Fruit fly (Drosophila melanogaster) whole organism, embryonic: ENCODE measurements around the gene CG13360.

ENCODE experiments used
- CG10209 ChIP-seq: fragments of 200-800 bp; sonication (Bioruptor generic); optimal IDR thresholded peaks from 3 replicates; lab custom pipeline; 2017; ENCODE audit warnings: missing biosample characterization, mild to moderate bottlenecking, missing genetic modification characterization, missing genetic modification reagents
- CG10267 ChIP-seq: fragments of 200-800 bp; sonication (Bioruptor generic); optimal IDR thresholded peaks from 2 replicates; lab custom pipeline; 2018; ENCODE audit warnings: missing biosample characterization, mild to moderate bottlenecking, missing genetic modification characterization, moderate library complexity
- CG10654 ChIP-seq: fragments of 200-800 bp; sonication (Bioruptor generic); optimal IDR thresholded peaks from 2 replicates; lab custom pipeline; 2016; ENCODE audit warnings: missing biosample characterization, missing genetic modification characterization
- CG11093 ChIP-seq: fragments of 200-800 bp; sonication (Bioruptor generic); IDR thresholded peaks from 3 replicates; pipeline ENCODE4 v1.3.6; 2022; ENCODE audit warnings: missing biosample characterization, missing genetic modification characterization
- CG12391 ChIP-seq: fragments of 200-800 bp; sonication (Bioruptor generic); optimal IDR thresholded peaks from 3 replicates; lab custom pipeline; 2018; ENCODE audit warnings: missing biosample characterization, mild to moderate bottlenecking, missing genetic modification characterization, moderate library complexity
- CG12659 ChIP-seq: fragments of 200-800 bp; sonication (Bioruptor generic); optimal IDR thresholded peaks from 3 replicates; lab custom pipeline; 2017; ENCODE audit warnings: mild to moderate bottlenecking, missing biosample characterization, missing genetic modification reagents, missing genetic modification characterization
- CG14050 ChIP-seq: fragments of 200-800 bp; sonication (Bioruptor generic); IDR thresholded peaks from 3 replicates; pipeline ENCODE4 v1.3.6; 2022; ENCODE audit warnings: missing biosample characterization, missing genetic modification characterization
- CG1603 ChIP-seq: fragments of 200-800 bp; sonication (Bioruptor generic); optimal IDR thresholded peaks from 2 replicates; lab custom pipeline; 2019; ENCODE audit warnings: missing biosample characterization, mild to moderate bottlenecking, missing genetic modification characterization, moderate library complexity
- CG30403 ChIP-seq: fragments of 200-800 bp; sonication (Bioruptor generic); optimal IDR thresholded peaks from 3 replicates; lab custom pipeline; 2016; ENCODE audit warnings: missing biosample characterization, missing genetic modification characterization
- CG3065 ChIP-seq: fragments of 200-800 bp; sonication (Bioruptor generic); optimal IDR thresholded peaks from 2 replicates; lab custom pipeline; 2016; ENCODE audit warnings: missing biosample characterization, missing genetic modification characterization
- CG33213 ChIP-seq: fragments of 200-800 bp; sonication (Bioruptor generic); optimal IDR thresholded peaks from 3 replicates; lab custom pipeline; 2016; ENCODE audit warnings: missing biosample characterization, missing genetic modification characterization
- CG34422 ChIP-seq: fragments of 200-800 bp; sonication (Bioruptor generic); IDR thresholded peaks from 3 replicates; pipeline ENCODE4 v1.3.6; 2022; ENCODE audit warnings: missing biosample characterization, missing genetic modification characterization
- CG4404 ChIP-seq: fragments of 200-800 bp; sonication (Bioruptor generic); IDR thresholded peaks from 2 replicates; pipeline ENCODE4 v1.3.6; 2022; ENCODE audit warnings: missing biosample characterization, missing genetic modification characterization
- CG4424 ChIP-seq: fragments of 200-800 bp; sonication (Bioruptor generic); optimal IDR thresholded peaks from 3 replicates; lab custom pipeline; 2016; ENCODE audit warnings: missing biosample characterization, missing genetic modification characterization
- CG7786 ChIP-seq: fragments of 200-800 bp; sonication (Bioruptor generic); optimal IDR thresholded peaks from 2 replicates; lab custom pipeline; 2016; ENCODE audit warnings: missing biosample characterization, missing genetic modification characterization
- CG7839 ChIP-seq: fragments of 200-800 bp; sonication (Bioruptor generic); optimal IDR thresholded peaks from 3 replicates; lab custom pipeline; 2018; ENCODE audit warnings: missing biosample characterization, mild to moderate bottlenecking, missing genetic modification characterization, moderate library complexity
- Doc3 ChIP-seq: fragments of 200-800 bp; sonication (Bioruptor generic); IDR thresholded peaks from 3 replicates; pipeline ENCODE4 v1.3.6; 2022; ENCODE audit warnings: missing biosample characterization, missing genetic modification characterization; ENCODE audit not compliant: partially characterized antibody
- Dp ChIP-seq: fragments of 200-800 bp; sonication (Bioruptor generic); optimal IDR thresholded peaks from 2 replicates; lab custom pipeline; 2018; ENCODE audit warnings: missing biosample characterization, mild to moderate bottlenecking, missing genetic modification characterization, moderate library complexity
- Elba2 ChIP-seq: fragments of 200-800 bp; sonication (Bioruptor generic); optimal IDR thresholded peaks from 3 replicates; lab custom pipeline; 2016; ENCODE audit warnings: missing biosample characterization, missing genetic modification characterization
- Gug ChIP-seq: fragments of 200-800 bp; sonication (Bioruptor generic); IDR thresholded peaks from 4 replicates; pipeline ENCODE4 v1.3.6; 2022; ENCODE audit warnings: missing biosample characterization, missing genetic modification characterization
- Hmx ChIP-seq: fragments of 200-800 bp; sonication (Bioruptor generic); optimal IDR thresholded peaks from 2 replicates; lab custom pipeline; 2016; ENCODE audit warnings: missing biosample characterization, missing genetic modification characterization
- Hsf ChIP-seq: fragments of 200-800 bp; sonication (Bioruptor generic); optimal IDR thresholded peaks from 3 replicates; lab custom pipeline; 2016; ENCODE audit warnings: missing biosample characterization, missing genetic modification characterization
- Kr ChIP-seq: fragments of 200-800 bp; sonication (Bioruptor generic); optimal IDR thresholded peaks from 2 replicates; lab custom pipeline; 2017; ENCODE audit warnings: missing biosample characterization, mild to moderate bottlenecking, missing genetic modification characterization
- Oli ChIP-seq: fragments of 200-800 bp; sonication (Bioruptor generic); optimal IDR thresholded peaks from 2 replicates; lab custom pipeline; 2018; ENCODE audit warnings: missing biosample characterization, mild to moderate bottlenecking, missing genetic modification characterization, moderate library complexity
- Pdp1 ChIP-seq, 2 experiments: fragments of 200-800 bp; sonication (Bioruptor generic); optimal IDR thresholded peaks; 3 replicates each; lab custom pipeline; 2016; ENCODE audit warnings: missing biosample characterization in 2 of 2, missing genetic modification characterization in 2 of 2, mild to moderate bottlenecking in 1 of 2, moderate library complexity in 1 of 2
- Side ChIP-seq: fragments of 200-800 bp; sonication (Bioruptor generic); optimal IDR thresholded peaks from 2 replicates; lab custom pipeline; 2016; ENCODE audit warnings: missing biosample characterization, missing genetic modification characterization
- Spps ChIP-seq: fragments of 200-800 bp; sonication (Bioruptor generic); optimal IDR thresholded peaks from 2 replicates; lab custom pipeline; 2018; ENCODE audit warnings: missing biosample characterization, mild to moderate bottlenecking, missing genetic modification characterization
- ato ChIP-seq: fragments of 200-800 bp; sonication (Bioruptor generic); IDR thresholded peaks from 2 replicates; pipeline ENCODE4 v1.3.6; 2022; ENCODE audit warnings: missing biosample characterization, missing genetic modification characterization; ENCODE audit not compliant: partially characterized antibody
- dmrt11E ChIP-seq: fragments of 200-800 bp; sonication (Bioruptor generic); optimal IDR thresholded peaks from 3 replicates; lab custom pipeline; 2018; ENCODE audit warnings: missing biosample characterization, mild to moderate bottlenecking, missing genetic modification characterization, moderate library complexity
- ems ChIP-seq: fragments of 200-800 bp; sonication (Bioruptor generic); optimal IDR thresholded peaks from 3 replicates; lab custom pipeline; 2016; ENCODE audit warnings: missing biosample characterization, missing genetic modification characterization
- esg ChIP-seq: fragments of 200-800 bp; sonication (Bioruptor generic); conservative IDR thresholded peaks from 2 replicates; pipeline ENCODE4 v1.3.6; 2022; ENCODE audit warnings: missing biosample characterization, missing genetic modification characterization
- fd3F ChIP-seq: fragments of 200-800 bp; sonication (Bioruptor generic); optimal IDR thresholded peaks from 2 replicates; lab custom pipeline; 2018; ENCODE audit warnings: missing biosample characterization, mild to moderate bottlenecking, missing genetic modification characterization, moderate library complexity
- fd96Cb ChIP-seq: fragments of 200-800 bp; sonication (Bioruptor generic); optimal IDR thresholded peaks from 2 replicates; lab custom pipeline; 2018; ENCODE audit warnings: missing biosample characterization, mild to moderate bottlenecking, missing genetic modification characterization, moderate library complexity
- gcm ChIP-seq: fragments of 200-800 bp; sonication (Bioruptor generic); optimal IDR thresholded peaks from 2 replicates; lab custom pipeline; 2019; ENCODE audit warnings: missing biosample characterization, mild to moderate bottlenecking, missing genetic modification characterization, moderate library complexity
- grau ChIP-seq: fragments of 200-800 bp; optimal IDR thresholded peaks from 3 replicates; lab custom pipeline; 2019; ENCODE audit warnings: missing biosample characterization, mild to moderate bottlenecking, missing genetic modification characterization, moderate library complexity
- ken ChIP-seq: fragments of 200-800 bp; sonication (Bioruptor generic); IDR thresholded peaks from 3 replicates; pipeline ENCODE4 v1.3.6; 2022; ENCODE audit warnings: missing biosample characterization, missing genetic modification characterization
- klu ChIP-seq: fragments of 200-800 bp; sonication (Bioruptor generic); IDR thresholded peaks from 2 replicates; pipeline ENCODE4 v1.3.6; 2022; ENCODE audit warnings: missing biosample characterization, missing genetic modification characterization
- lola ChIP-seq, 3 experiments: fragments of >200 bp in 2 of 3; fragments of 200-800 bp in 1 of 3; sonication (Bioruptor generic) in 1 of 3; optimal IDR thresholded peaks; 2 replicates each; lab custom pipeline; 2017 to 2019; ENCODE audit warnings: missing biosample characterization in 3 of 3, missing genetic modification characterization in 3 of 3, mild to moderate bottlenecking in 1 of 3, moderate library complexity in 1 of 3
- psq ChIP-seq: fragments of 200-800 bp; sonication (Bioruptor generic); optimal IDR thresholded peaks from 2 replicates; lab custom pipeline; 2017; ENCODE audit warnings: missing biosample characterization, missing genetic modification characterization
- sna ChIP-seq: fragments of 200-800 bp; sonication (Bioruptor generic); IDR thresholded peaks from 2 replicates; pipeline ENCODE4 v1.3.6; 2022; ENCODE audit warnings: missing biosample characterization, missing genetic modification characterization; ENCODE audit not compliant: partially characterized antibody
- vvl ChIP-seq: fragments of 200-800 bp; sonication (Bioruptor generic); IDR thresholded peaks from 2 replicates; pipeline ENCODE4 v1.3.6; 2022; ENCODE audit warnings: missing biosample characterization, missing genetic modification characterization
- yki ChIP-seq: fragments of >200 bp; optimal IDR thresholded peaks from 3 replicates; lab custom pipeline; 2018
- zen ChIP-seq: fragments of 200-800 bp; sonication (Bioruptor generic); optimal IDR thresholded peaks from 3 replicates; lab custom pipeline; 2018; ENCODE audit warnings: missing biosample characterization, mild to moderate bottlenecking, missing genetic modification characterization, moderate library complexity

CG13360 gene

dm6 chrX:771431-772064 is 18.3 kb downstream of the CG13360 start (continued):
- peak; percentile 48 for TF ChIP-seq CG10267 (tag; lab: Kevin White, UChicago)
- peak; percentile 56 for TF ChIP-seq CG7839 (tag; lab: Kevin White, UChicago)
- TF ChIP-seq gcm: peak; percentile 35
- TF ChIP-seq psq (GFP tag; lab: Kevin White, UChicago): no peak
- peak; percentile 14 for TF ChIP-seq CG7786 (GFP tag; lab: Kevin White, UChicago)
- TF ChIP-seq lola (GFP tag; optimal IDR thresholded peaks at IDR 0.05; lab: Kevin White, UChicago): peak in 1 of 3 experiments; percentile 51
- TF ChIP-seq CG33213 (GFP tag; lab: Kevin White, UChicago): peak; percentile 8
- peak; percentile 71 for TF ChIP-seq dmrt11E
- peak; percentile 41 for TF ChIP-seq fd96Cb (tag; lab: Kevin White, UChicago)
- no peak for TF ChIP-seq Hmx (GFP tag; lab: Kevin White, UChicago)
- no peak for TF ChIP-seq ato (GFP tag; lab: Robert Waterston, UW)
- no peak for TF ChIP-seq klu (GFP tag; lab: Robert Waterston, UW)
- TF ChIP-seq yki: no peak
- TF ChIP-seq Doc3: no peak
- 0 out of 2 replicates have a peak, but pooled peaks have one; percentile 22 for TF ChIP-seq vvl (GFP tag; lab: Robert Waterston, UW)
- TF ChIP-seq CG4424: peak; percentile 46
- 0 out of 3 replicates have a peak, but pooled peaks have one; percentile 14 for TF ChIP-seq CG11093 (GFP tag; lab: Robert Waterston, UW)
- TF ChIP-seq ken (GFP tag; lab: Robert Waterston, UW): no peak
- no peak for TF ChIP-seq Dp (GFP tag; lab: Kevin White, UChicago)
- no peak for TF ChIP-seq sna (GFP tag; lab: Robert Waterston, UW)
- no peak for TF ChIP-seq fd3F (GFP tag; lab: Kevin White, UChicago)
- TF ChIP-seq CG4404 (GFP tag; lab: Robert Waterston, UW): peak; percentile 29; the same call in 1 of the 2 replicates
- peak; percentile 31 for TF ChIP-seq CG30403 (GFP tag; lab: Kevin White, UChicago)
- TF ChIP-seq CG10654 (GFP tag; lab: Kevin White, UChicago): peak; percentile 14
- TF ChIP-seq CG34422: peak; percentile 14; the same call in 1 of the 3 replicates
- peak; percentile 76 for TF ChIP-seq CG1603 (tag; lab: Kevin White, UChicago)
- TF ChIP-seq Oli: peak; percentile 42
- TF ChIP-seq Elba2 (GFP tag; lab: Kevin White, UChicago): no peak
- peak; percentile 28 for TF ChIP-seq ems (GFP tag; lab: Kevin White, UChicago)
- peak; percentile 1 for TF ChIP-seq CG12659 (GFP tag; lab: Kevin White, UChicago)
- TF ChIP-seq esg (GFP tag; lab: Robert Waterston, UW): peak; percentile 30; the same call in 1 of the 2 replicates
- TF ChIP-seq Kr: peak; percentile 2
- 0 out of 4 replicates have a peak, but pooled peaks have one; percentile 2 for TF ChIP-seq Gug (GFP tag; lab: Robert Waterston, UW)
- TF ChIP-seq CG10209 (GFP tag; lab: Kevin White, UChicago): peak; percentile 12
- peak; percentile 38 for TF ChIP-seq CG12391
- no peak for TF ChIP-seq CG3065 (GFP tag; lab: Kevin White, UChicago)
- peak; percentile 22 for TF ChIP-seq grau (tag; lab: Kevin White, UChicago)
- peak; percentile 6 for TF ChIP-seq Side (GFP tag; lab: Kevin White, UChicago)
- TF ChIP-seq Spps (tag; lab: Kevin White, UChicago): peak; percentile 15
- TF ChIP-seq Pdp1 (GFP tag; optimal IDR thresholded peaks at IDR 0.05; lab: Kevin White, UChicago): peak; percentile 30
- 0 out of 3 replicates have a peak, but pooled peaks have one; percentile 35 for TF ChIP-seq CG14050
- peak; percentile 30 for TF ChIP-seq zen (tag; lab: Kevin White, UChicago)
- peak; percentile 24 for TF ChIP-seq Hsf
